Fruit fly (Drosophila melanogaster): Measurements from ENCODE around the gene CG32641.

Gene CG32641

DNA sequence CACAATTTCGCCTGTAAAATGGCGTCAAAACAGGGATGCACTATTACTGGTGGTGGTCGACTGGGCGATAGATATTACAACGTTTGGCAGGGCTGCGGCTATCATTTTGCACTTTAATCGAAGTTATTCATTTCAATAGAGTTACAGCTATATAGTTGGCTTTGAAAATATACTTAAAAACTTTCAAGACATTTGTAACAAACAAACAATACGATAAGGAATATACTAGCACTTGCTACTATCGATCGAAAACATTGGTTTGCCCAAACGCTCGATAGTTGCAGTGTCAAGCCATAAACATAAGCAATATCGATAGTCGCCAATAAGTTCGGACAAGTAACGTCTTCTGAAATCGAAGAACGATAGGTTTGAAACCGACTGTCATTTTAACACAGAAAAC, 24.8 kb upstream of the CG32641 start, which contains the start of the genes Bap60 and CG12096 (continued):
- peak; percentile 31; the same call in 1 of the 3 replicates for TF ChIP-seq B-H1 (GFP tag; IDR thresholded peaks at IDR 0.05)
- no peak for TF ChIP-seq CG6175 (GFP tag; IDR thresholded peaks at IDR 0.05)
- TF ChIP-seq slp2 (GFP tag; optimal IDR thresholded peaks at IDR 0.05), result peak; percentile 48
- TF ChIP-seq sug (tag; optimal IDR thresholded peaks at IDR 0.05), result peak; percentile 86
- TF ChIP-seq dpn (GFP tag; optimal IDR thresholded peaks at IDR 0.05), result peak; percentile 81 to 82
- peak; percentile 51 for TF ChIP-seq CG5180 (GFP tag; optimal IDR thresholded peaks at IDR 0.05)
- peak; percentile 56; the same call in 1 of the 2 replicates for TF ChIP-seq CG14014 (GFP tag; IDR thresholded peaks at IDR 0.05)
- peak; percentile 76 for TF ChIP-seq Rfx (GFP tag; IDR thresholded peaks at IDR 0.05)
- TF ChIP-seq chn (GFP tag; optimal IDR thresholded peaks at IDR 0.05), result peak; percentile 55
- 0 out of 2 replicates have a peak, but pooled peaks have one; percentile 28 for TF ChIP-seq ham (GFP tag; IDR thresholded peaks at IDR 0.05)
- peak; percentile 62 to 65 for TF ChIP-seq chif (GFP tag; optimal IDR thresholded peaks at IDR 0.05)
- peak; percentile 69 for TF ChIP-seq tx (GFP tag; optimal IDR thresholded peaks at IDR 0.05)
- TF ChIP-seq HLH3B (GFP tag; IDR thresholded peaks at IDR 0.05), result no peak
- no peak for TF ChIP-seq gcm2 (GFP tag; optimal IDR thresholded peaks at IDR 0.05)
- no peak for TF ChIP-seq Lpt (GFP tag; optimal IDR thresholded peaks at IDR 0.05)
- TF ChIP-seq vnd (GFP tag; IDR thresholded peaks at IDR 0.05; ENCODE audit: partially characterized antibody), result peak; percentile 95
- peak; percentile 88; the same call in 2 of the 3 replicates for TF ChIP-seq mld (GFP tag; IDR thresholded peaks at IDR 0.05; ENCODE audit: partially characterized antibody)
- TF ChIP-seq Fer3 (tag; optimal IDR thresholded peaks at IDR 0.05), result peak; percentile 67
- TF ChIP-seq CkIIα-i1 (GFP tag; IDR thresholded peaks at IDR 0.05), result no peak
- TF ChIP-seq CG16813 (GFP tag; IDR thresholded peaks at IDR 0.05; ENCODE audit: partially characterized antibody), result peak; percentile 96
- TF ChIP-seq CG6272 (GFP tag; IDR thresholded peaks at IDR 0.05), result peak; percentile 44
- TF ChIP-seq CG7271 (tag; optimal IDR thresholded peaks at IDR 0.05), result no peak
- peak; percentile 68 for TF ChIP-seq CG18011 (GFP tag; optimal IDR thresholded peaks at IDR 0.05)
- no peak for TF ChIP-seq ac (GFP tag; optimal IDR thresholded peaks at IDR 0.05)
- TF ChIP-seq CG4360 (GFP tag; IDR thresholded peaks at IDR 0.05), result no peak
- peak; percentile 90 for TF ChIP-seq Doc3 (GFP tag; IDR thresholded peaks at IDR 0.05; ENCODE audit: partially characterized antibody)
- peak; percentile 56; the same call in 2 of the 3 replicates for TF ChIP-seq zfh1 (GFP tag; IDR thresholded peaks at IDR 0.05)
- no peak for TF ChIP-seq CG11696 (GFP tag; IDR thresholded peaks at IDR 0.05)
- TF ChIP-seq her (GFP tag; optimal IDR thresholded peaks at IDR 0.05), result peak; percentile 66
- TF ChIP-seq CG2889 (GFP tag; IDR thresholded peaks at IDR 0.05), result 0 out of 3 replicates have a peak, but pooled peaks have one; percentile 46
- peak; percentile 70 for TF ChIP-seq CG8765 (GFP tag; IDR thresholded peaks at IDR 0.05)
- peak; percentile 57 for TF ChIP-seq CG34376 (GFP tag; optimal IDR thresholded peaks at IDR 0.05)
- peak; percentile 63 for TF ChIP-seq Max (GFP tag; optimal IDR thresholded peaks at IDR 0.05)
- TF ChIP-seq CG3281 (GFP tag; optimal IDR thresholded peaks at IDR 0.05), result no peak
- no peak for TF ChIP-seq ftz-f1 (GFP tag; optimal IDR thresholded peaks at IDR 0.05)
- TF ChIP-seq BtbVII (GFP tag; optimal IDR thresholded peaks at IDR 0.05), result peak; percentile 30
- TF ChIP-seq usp (GFP tag; optimal IDR thresholded peaks at IDR 0.05), result no peak
- peak; percentile 68 for TF ChIP-seq lmd (GFP tag; IDR thresholded peaks at IDR 0.05)
- TF ChIP-seq CG9797 (GFP tag; optimal IDR thresholded peaks at IDR 0.05), result peak; percentile 55
- TF ChIP-seq Side (GFP tag; optimal IDR thresholded peaks at IDR 0.05), result peak; percentile 87
- peak; percentile 13 for TF ChIP-seq CG31365 (tag; optimal IDR thresholded peaks at IDR 0.05)
- no peak for TF ChIP-seq Kr (GFP tag; optimal IDR thresholded peaks at IDR 0.05)
- TF ChIP-seq vfl (GFP tag; optimal IDR thresholded peaks at IDR 0.05), result peak; percentile 71
- peak; percentile 91 for TF ChIP-seq Abd-B (GFP tag; optimal IDR thresholded peaks at IDR 0.05)
- TF ChIP-seq ash1 (GFP tag; optimal IDR thresholded peaks at IDR 0.05), result no peak
- peak; percentile 69 for TF ChIP-seq PHDP (tag; optimal IDR thresholded peaks at IDR 0.05)
- TF ChIP-seq fd102C (GFP tag; optimal IDR thresholded peaks at IDR 0.05), result no peak
- TF ChIP-seq eve (GFP tag; optimal IDR thresholded peaks at IDR 0.05), result no peak
- peak; percentile 68 for TF ChIP-seq CG4617 (GFP tag; optimal IDR thresholded peaks at IDR 0.05; ENCODE audit: borderline replicate concordance)
- TF ChIP-seq dmrt99B (tag; optimal IDR thresholded peaks at IDR 0.05), result peak; percentile 67
- TF ChIP-seq CG8359 (GFP tag; optimal IDR thresholded peaks at IDR 0.05; ENCODE audit: borderline replicate concordance), result no peak

All from whole organism, embryonic.